Worm (Caenorhabditis elegans) whole organism, L4/young adult: Measurements from ENCODE around the gene rpap-2.

Experiments used
- W03F9.2 ChIP-seq: fragments of 150-350 bp; optimal IDR thresholded peaks from 2 replicates; lab custom pipeline; 2014; ENCODE audit warnings: missing biosample characterization, missing genetic modification characterization
- him-1 ChIP-seq: sonication (generic microtip); optimal IDR thresholded peaks from 2 replicates; lab custom pipeline; 2016; ENCODE audit warnings: missing genotype, missing genetic modification reagents, missing genetic modification characterization, missing compliant biosample characterization

DNA sequence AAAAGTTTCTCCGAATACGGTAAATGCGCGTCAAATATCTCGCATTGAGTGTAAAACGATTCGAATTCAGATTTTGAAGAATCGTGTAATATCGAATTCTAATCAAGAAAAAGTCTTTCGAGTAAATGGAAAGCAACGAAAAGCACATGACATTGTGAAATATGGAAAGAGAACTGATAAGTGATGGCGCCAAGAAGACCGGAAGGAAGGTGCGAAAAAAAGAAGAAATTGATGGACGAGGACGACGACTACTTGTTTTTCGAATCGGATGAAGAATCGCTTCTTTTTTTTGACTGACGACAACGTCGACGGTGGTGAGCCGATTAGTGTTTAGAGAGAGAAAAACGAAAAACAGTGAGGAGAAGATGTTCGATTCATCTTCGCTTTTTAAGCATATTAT lies 18.2 kb downstream of the rpap-2 start:
- TF ChIP-seq him-1 (tag; lab: Kevin White, UChicago) (no peak), W03F9.2 (tag; lab: Kevin White, UChicago) (no peak)
